Fruit fly (Drosophila melanogaster) whole organism, embryonic: Measurements from ENCODE around the gene Pak.

Source experiments
- CG13424 ChIP-seq: fragments of 200-800 bp; sonication (Bioruptor generic); optimal IDR thresholded peaks from 2 replicates; lab custom pipeline; 2019; ENCODE audit warnings: missing biosample characterization, mild to moderate bottlenecking, missing genetic modification characterization, moderate library complexity
- Camta ChIP-seq: fragments of 200-800 bp; sonication (Bioruptor generic); optimal IDR thresholded peaks from 2 replicates; lab custom pipeline; 2016; ENCODE audit warnings: missing biosample characterization, missing genetic modification characterization

DNA sequence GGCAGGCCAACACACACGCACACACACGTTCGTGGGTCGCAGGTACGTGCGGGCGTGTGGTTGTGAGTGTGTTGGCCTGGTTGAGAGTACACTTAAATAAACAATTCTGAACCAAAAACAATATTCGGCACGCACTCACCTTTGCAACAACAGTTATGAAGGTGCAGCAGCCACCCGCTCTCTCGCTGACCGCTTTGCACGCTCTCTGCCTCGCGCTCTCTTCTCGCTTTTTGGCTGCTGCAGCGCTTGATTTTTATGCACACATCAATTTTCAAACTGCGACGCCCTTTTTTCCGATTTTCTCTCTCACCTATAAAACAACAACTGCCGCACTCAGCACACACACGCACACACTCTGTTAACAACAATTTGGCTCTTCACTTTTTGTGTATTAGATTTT, 54.5 kb downstream of the Pak start:
- TF ChIP-seq Camta (GFP tag; lab: Kevin White, UChicago) = no peak
- no peak for TF ChIP-seq CG13424
